Fruit fly (Drosophila melanogaster) whole organism, embryonic: ENCODE measurements around the gene NT1.

Experiments used
- CG10267 ChIP-seq: fragments of 200-800 bp; sonication (Bioruptor generic); optimal IDR thresholded peaks from 2 replicates; lab custom pipeline; 2018; ENCODE audit warnings: missing biosample characterization, mild to moderate bottlenecking, missing genetic modification characterization, moderate library complexity
- CG11696 ChIP-seq: fragments of 200-800 bp; sonication (Bioruptor generic); IDR thresholded peaks from 2 replicates; pipeline ENCODE4 v1.3.6; 2022; ENCODE audit warnings: missing biosample characterization, missing genetic modification characterization
- CG12219 ChIP-seq: fragments of 200-800 bp; sonication (Bioruptor generic); optimal IDR thresholded peaks from 3 replicates; lab custom pipeline; 2018; ENCODE audit warnings: missing biosample characterization, mild to moderate bottlenecking, missing genetic modification characterization
- CG13296 ChIP-seq: fragments of 200-800 bp; sonication (Bioruptor generic); optimal IDR thresholded peaks from 3 replicates; lab custom pipeline; 2018; ENCODE audit warnings: missing biosample characterization, mild to moderate bottlenecking, missing genetic modification characterization
- CG13424 ChIP-seq: fragments of 200-800 bp; sonication (Bioruptor generic); optimal IDR thresholded peaks from 2 replicates; lab custom pipeline; 2019; ENCODE audit warnings: missing biosample characterization, mild to moderate bottlenecking, missing genetic modification characterization, moderate library complexity
- CG13894 ChIP-seq: fragments of 200-800 bp; sonication (Bioruptor generic); optimal IDR thresholded peaks from 3 replicates; lab custom pipeline; 2018; ENCODE audit warnings: missing biosample characterization, mild to moderate bottlenecking, missing genetic modification characterization, moderate library complexity
- CG14050 ChIP-seq: fragments of 200-800 bp; sonication (Bioruptor generic); IDR thresholded peaks from 3 replicates; pipeline ENCODE4 v1.3.6; 2022; ENCODE audit warnings: missing biosample characterization, missing genetic modification characterization
- CG17328 ChIP-seq: fragments of 200-800 bp; sonication (Bioruptor generic); IDR thresholded peaks from 2 replicates; pipeline ENCODE4 v1.3.6; 2022; ENCODE audit warnings: missing biosample characterization, missing genetic modification characterization
- CG17361 ChIP-seq: fragments of 200-800 bp; sonication (Bioruptor generic); IDR thresholded peaks from 3 replicates; pipeline ENCODE4 v1.3.6; 2022; ENCODE audit warnings: missing biosample characterization, missing genetic modification characterization
- CG2129 ChIP-seq: fragments of 200-800 bp; sonication (Bioruptor generic); IDR thresholded peaks from 2 replicates; pipeline ENCODE4 v1.3.6; 2022; ENCODE audit warnings: missing biosample characterization, missing genetic modification characterization; ENCODE audit not compliant: partially characterized antibody
- CG32772 ChIP-seq: fragments of 200-800 bp; sonication (Bioruptor generic); IDR thresholded peaks from 2 replicates; pipeline ENCODE4 v1.3.6; 2022; ENCODE audit warnings: missing biosample characterization, missing genetic modification characterization
- CG6272 ChIP-seq: fragments of 200-800 bp; sonication (Bioruptor generic); IDR thresholded peaks from 2 replicates; pipeline ENCODE4 v1.3.6; 2022; ENCODE audit warnings: missing biosample characterization, missing genetic modification characterization
- CG8359 ChIP-seq: fragments of 200-800 bp; sonication (Bioruptor generic); optimal IDR thresholded peaks from 2 replicates; lab custom pipeline; 2017; ENCODE audit warnings: missing biosample characterization, mild to moderate bottlenecking, missing genetic modification characterization, borderline replicate concordance
- CHES-1-like ChIP-seq: fragments of 200-800 bp; sonication (Bioruptor generic); optimal IDR thresholded peaks from 2 replicates; lab custom pipeline; 2016; ENCODE audit warnings: missing biosample characterization, missing genetic modification characterization
- CrebB ChIP-seq: fragments of 200-800 bp; sonication (Bioruptor generic); optimal IDR thresholded peaks from 3 replicates; lab custom pipeline; 2018; ENCODE audit warnings: missing biosample characterization, mild to moderate bottlenecking, missing genetic modification characterization
- D ChIP-seq, 2 experiments: fragments of 200-800 bp in 1 of 2; fragments of >200 bp in 1 of 2; sonication (Bioruptor generic) in 1 of 2; optimal IDR thresholded peaks; 2 replicates in 1 of 2; 3 replicates in 1 of 2; lab custom pipeline; 2017; ENCODE audit warnings: mild to moderate bottlenecking in 1 of 2, missing biosample characterization in 1 of 2, missing genetic modification characterization in 1 of 2, missing genetic modification reagents in 1 of 2
- D19A ChIP-seq: fragments of 200-800 bp; optimal IDR thresholded peaks from 3 replicates; lab custom pipeline; 2019; ENCODE audit warnings: missing biosample characterization, mild to moderate bottlenecking, missing genetic modification characterization, moderate library complexity
- Eip74EF ChIP-seq, 2 experiments: fragments of 200-800 bp in 1 of 2; fragments of >200 bp in 1 of 2; sonication (Bioruptor generic) in 1 of 2; optimal IDR thresholded peaks; 2 replicates each; lab custom pipeline; 2017 to 2019; ENCODE audit warnings: missing biosample characterization in 2 of 2, missing genetic modification characterization in 2 of 2, mild to moderate bottlenecking in 1 of 2, moderate library complexity in 1 of 2
- Ets65A ChIP-seq: fragments of 200-800 bp; sonication (Bioruptor generic); peaks from one replicate; lab custom pipeline; 2016; ENCODE audit warnings: missing biosample characterization, missing genetic modification characterization
- Hmr ChIP-seq: fragments of 200-800 bp; sonication (Bioruptor generic); optimal IDR thresholded peaks from 3 replicates; lab custom pipeline; 2017; ENCODE audit warnings: mild to moderate bottlenecking, missing biosample characterization, missing genetic modification reagents, missing genetic modification characterization
- Lpt ChIP-seq: fragments of >200 bp; optimal IDR thresholded peaks from 2 replicates; lab custom pipeline; 2018; ENCODE audit warnings: missing biosample characterization, missing genetic modification characterization
- MBD-R2 ChIP-seq: fragments of 200-800 bp; sonication (Bioruptor generic); IDR thresholded peaks from 2 replicates; pipeline ENCODE4 v1.3.6; 2022; ENCODE audit warnings: missing biosample characterization, missing genetic modification characterization
- MTF-1 ChIP-seq: fragments of 200-800 bp; sonication (Bioruptor generic); optimal IDR thresholded peaks from 2 replicates; lab custom pipeline; 2018; ENCODE audit warnings: missing biosample characterization, mild to moderate bottlenecking, missing genetic modification characterization, borderline replicate concordance
- Max ChIP-seq: fragments of 200-800 bp; sonication (Bioruptor generic); optimal IDR thresholded peaks from 2 replicates; lab custom pipeline; 2016; ENCODE audit warnings: missing biosample characterization, mild to moderate bottlenecking, missing genetic modification characterization
- Med ChIP-seq: fragments of 200-800 bp; sonication (Bioruptor generic); peaks from one replicate; lab custom pipeline; 2016; ENCODE audit warnings: missing biosample characterization, missing genetic modification characterization, mild to moderate bottlenecking, inconsistent platforms, moderate library complexity
- Ptx1 ChIP-seq: fragments of 200-800 bp; sonication (Bioruptor generic); IDR thresholded peaks from 2 replicates; pipeline ENCODE4 v1.3.6; 2022; ENCODE audit warnings: missing biosample characterization, missing genetic modification characterization
- Scr ChIP-seq: fragments of 200-800 bp; sonication (Bioruptor generic); IDR thresholded peaks from 2 replicates; pipeline ENCODE4 v1.3.6; 2022; ENCODE audit warnings: missing biosample characterization, missing genetic modification characterization; ENCODE audit not compliant: partially characterized antibody
- Xrp1 ChIP-seq: fragments of 200-800 bp; sonication (Bioruptor generic); IDR thresholded peaks from 2 replicates; pipeline ENCODE4 v1.3.6; 2022; ENCODE audit warnings: missing biosample characterization, missing genetic modification characterization
- ato ChIP-seq: fragments of 200-800 bp; sonication (Bioruptor generic); IDR thresholded peaks from 2 replicates; pipeline ENCODE4 v1.3.6; 2022; ENCODE audit warnings: missing biosample characterization, missing genetic modification characterization; ENCODE audit not compliant: partially characterized antibody
- cg ChIP-seq: fragments of 200-800 bp; sonication (Bioruptor generic); optimal IDR thresholded peaks from 3 replicates; lab custom pipeline; 2019; ENCODE audit warnings: missing biosample characterization, mild to moderate bottlenecking, missing genetic modification characterization, moderate library complexity
- chinmo ChIP-seq: fragments of 200-800 bp; sonication (Bioruptor generic); IDR thresholded peaks from 4 replicates; pipeline ENCODE4 v1.3.6; 2022; ENCODE audit warnings: missing biosample characterization, missing genetic modification characterization; ENCODE audit not compliant: partially characterized antibody
- chm ChIP-seq: fragments of 200-800 bp; sonication (Bioruptor generic); IDR thresholded peaks from 2 replicates; pipeline ENCODE4 v1.3.6; 2022; ENCODE audit warnings: missing biosample characterization, missing genetic modification characterization
- ewg ChIP-seq: fragments of 200-800 bp; sonication (Bioruptor generic); optimal IDR thresholded peaks from 3 replicates; lab custom pipeline; 2017; ENCODE audit warnings: mild to moderate bottlenecking, missing biosample characterization, missing genetic modification reagents, missing genetic modification characterization
- exex ChIP-seq: fragments of 200-800 bp; sonication (Bioruptor generic); optimal IDR thresholded peaks from 4 replicates; lab custom pipeline; 2018; ENCODE audit warnings: missing biosample characterization, mild to moderate bottlenecking, missing genetic modification characterization, moderate library complexity
- fd96Cb ChIP-seq: fragments of 200-800 bp; sonication (Bioruptor generic); optimal IDR thresholded peaks from 2 replicates; lab custom pipeline; 2018; ENCODE audit warnings: missing biosample characterization, mild to moderate bottlenecking, missing genetic modification characterization, moderate library complexity
- gsb ChIP-seq: fragments of 200-800 bp; sonication (Bioruptor generic); IDR thresholded peaks from 2 replicates; pipeline ENCODE4 v1.3.6; 2022; ENCODE audit warnings: missing biosample characterization, missing genetic modification characterization
- hb ChIP-seq: fragments of 200-800 bp; sonication (Bioruptor generic); IDR thresholded peaks from 3 replicates; pipeline ENCODE4 v1.3.6; 2022; ENCODE audit warnings: missing biosample characterization, missing genetic modification characterization; ENCODE audit not compliant: partially characterized antibody
- lab ChIP-seq: fragments of 200-800 bp; sonication (Bioruptor generic); optimal IDR thresholded peaks from 3 replicates; lab custom pipeline; 2017; ENCODE audit warnings: missing biosample characterization, missing genetic modification characterization, mild to moderate bottlenecking, moderate library complexity, missing genetic modification reagents
- lola ChIP-seq, 3 experiments: fragments of >200 bp in 2 of 3; fragments of 200-800 bp in 1 of 3; sonication (Bioruptor generic) in 1 of 3; optimal IDR thresholded peaks; 2 replicates each; lab custom pipeline; 2017 to 2019; ENCODE audit warnings: missing biosample characterization in 3 of 3, missing genetic modification characterization in 3 of 3, mild to moderate bottlenecking in 1 of 3, moderate library complexity in 1 of 3
- mirr ChIP-seq: fragments of 200-800 bp; sonication (Bioruptor generic); optimal IDR thresholded peaks from 3 replicates; lab custom pipeline; 2018; ENCODE audit warnings: missing biosample characterization, mild to moderate bottlenecking, missing genetic modification characterization
- sens ChIP-seq: fragments of 200-800 bp; sonication (Bioruptor generic); peaks from one replicate; lab custom pipeline; 2016; ENCODE audit warnings: missing biosample characterization, missing genetic modification characterization
- sens-2 ChIP-seq: fragments of 200-800 bp; sonication (Bioruptor generic); IDR thresholded peaks from 2 replicates; pipeline ENCODE4 v1.3.6; 2022; ENCODE audit warnings: missing biosample characterization, missing genetic modification characterization
- slou ChIP-seq: fragments of 200-800 bp; sonication (Bioruptor generic); optimal IDR thresholded peaks from 3 replicates; lab custom pipeline; 2016; ENCODE audit warnings: missing biosample characterization, missing genetic modification characterization
- stc ChIP-seq: fragments of 200-800 bp; sonication (Bioruptor generic); IDR thresholded peaks from 2 replicates; pipeline ENCODE4 v1.3.6; 2022; ENCODE audit warnings: missing biosample characterization, missing genetic modification characterization
- tin ChIP-seq: fragments of 200-800 bp; sonication (Bioruptor generic); optimal IDR thresholded peaks from 3 replicates; lab custom pipeline; 2016; ENCODE audit warnings: missing biosample characterization, missing genetic modification characterization
- z ChIP-seq: fragments of 200-800 bp; sonication (Bioruptor generic); IDR thresholded peaks from 3 replicates; pipeline ENCODE4 v1.3.6; 2022; ENCODE audit warnings: missing biosample characterization, missing genetic modification characterization

Gene NT1

DNA sequence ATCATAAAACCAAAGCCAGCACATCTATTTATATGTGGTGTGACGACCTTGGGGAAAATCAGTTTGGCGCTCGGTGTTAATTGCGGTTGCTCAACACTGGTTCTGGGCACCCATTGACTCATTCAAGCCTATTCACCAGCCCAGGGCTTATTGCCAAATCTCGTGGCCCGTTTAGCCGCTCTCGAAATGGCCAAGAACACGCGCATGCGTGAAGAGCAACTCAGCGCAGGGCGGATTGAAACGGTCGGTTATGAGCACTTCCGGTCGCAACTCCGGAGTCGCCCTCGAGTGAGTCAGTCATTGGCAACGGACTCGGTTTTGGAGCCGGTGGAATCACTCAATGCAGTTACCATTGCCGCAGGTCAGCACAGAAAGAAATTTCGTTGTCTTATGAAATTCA is 18.7 kb downstream of the NT1 start:
- TF ChIP-seq z (GFP tag; lab: Robert Waterston, UW), result peak; percentile 61; the same call in 1 of the 3 replicates
- peak; percentile 22; the same call in 1 of the 2 replicates for TF ChIP-seq CG6272
- peak; percentile 57 for TF ChIP-seq CG8359 (GFP tag; lab: Kevin White, UChicago)
- no peak for TF ChIP-seq tin (GFP tag; lab: Kevin White, UChicago)
- 0 out of 4 replicates have a peak, but pooled peaks have one; percentile 34 for TF ChIP-seq chinmo
- 0 out of 2 replicates have a peak, but pooled peaks have one; percentile 33 for TF ChIP-seq gsb (GFP tag; lab: Robert Waterston, UW)
- no peak for TF ChIP-seq D19A
- peak; percentile 30 for TF ChIP-seq ewg (GFP tag; lab: Kevin White, UChicago)
- TF ChIP-seq Ets65A (GFP tag; lab: Kevin White, UChicago), result peak; percentile 56

DNA sequence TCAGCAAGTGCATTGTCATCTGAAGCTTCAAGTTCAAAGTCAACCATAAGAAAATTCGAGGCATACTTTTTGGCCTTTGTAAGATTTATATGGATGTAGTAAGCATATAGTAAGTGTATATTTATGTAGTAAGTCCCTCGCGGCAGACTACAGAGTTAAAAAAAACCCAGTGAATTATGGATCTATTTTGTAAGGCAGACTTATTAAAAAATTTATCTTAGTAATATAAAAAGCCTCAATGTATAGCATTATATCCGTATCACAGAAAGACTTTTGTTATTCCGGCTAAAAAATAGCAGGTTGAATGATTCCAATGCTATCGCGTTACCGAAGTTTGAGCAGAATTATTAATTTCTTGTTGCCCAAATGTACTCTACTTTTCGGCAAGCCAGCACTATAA is 23.6 kb downstream of the NT1 start:
- TF ChIP-seq MTF-1 (GFP tag; lab: Kevin White, UChicago) (no peak), CG13296 (GFP tag; lab: Kevin White, UChicago) (no peak), CG11696 (GFP tag; lab: Robert Waterston, UW) (no peak), mirr (GFP tag; lab: Kevin White, UChicago) (no peak), CG14050 (GFP tag; lab: Robert Waterston, UW) (no peak), CG10267 (no peak), CG13424 (tag; lab: Kevin White, UChicago) (no peak), Lpt (GFP tag; lab: Kevin White, UChicago) (no peak), cg (GFP tag; lab: Kevin White, UChicago) (no peak), CG17328 (GFP tag; lab: Robert Waterston, UW) (no peak), Eip74EF (GFP tag; optimal IDR thresholded peaks at IDR 0.05; lab: Kevin White, UChicago) (no peak), chm (GFP tag; lab: Robert Waterston, UW) (no peak), lab (GFP tag; lab: Kevin White, UChicago) (no peak), Scr (GFP tag; lab: Robert Waterston, UW) (no peak), sens (GFP tag; lab: Kevin White, UChicago) (peak; percentile 81), fd96Cb (tag; lab: Kevin White, UChicago) (no peak), CG13894 (tag; lab: Kevin White, UChicago) (peak; percentile 73), ato (GFP tag; lab: Robert Waterston, UW) (no peak), lola (GFP tag; optimal IDR thresholded peaks at IDR 0.05; lab: Kevin White, UChicago) (peak in 1 of 3 experiments; percentile 39), CG12219 (GFP tag; lab: Kevin White, UChicago) (no peak), Ptx1 (no peak), stc (GFP tag; lab: Robert Waterston, UW) (no peak), Hmr (GFP tag; lab: Kevin White, UChicago) (no peak), CG17361 (GFP tag; lab: Robert Waterston, UW) (no peak)

DNA sequence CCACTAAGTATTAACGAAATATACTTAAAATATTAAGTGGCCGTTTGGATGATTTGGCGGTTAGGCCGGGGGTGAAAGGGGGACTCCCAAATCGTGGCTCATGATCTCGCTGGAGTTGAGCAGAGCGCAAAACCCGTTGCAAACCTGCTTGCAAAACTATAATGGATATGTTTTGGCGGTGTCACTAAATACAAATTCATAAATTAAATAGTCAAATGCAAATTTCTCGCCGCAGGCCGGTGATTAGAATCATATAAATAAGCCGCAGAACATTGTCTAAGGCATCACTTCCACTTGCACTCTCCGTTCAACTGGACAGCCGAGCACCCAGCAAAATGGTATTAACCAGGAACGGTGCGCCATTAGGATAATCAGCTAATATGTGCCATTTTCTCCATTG is 25.7 kb downstream of the NT1 start, which contains the start of gene CG11350:
Gene CG11350 (plus strand): TSS at position 301 of the 400 bp plus-strand sequence.
- TF ChIP-seq Ets65A (GFP tag; lab: Kevin White, UChicago), result peak; percentile 50
- no peak for TF ChIP-seq CG32772 (GFP tag; lab: Robert Waterston, UW)
- TF ChIP-seq hb, result no peak

DNA sequence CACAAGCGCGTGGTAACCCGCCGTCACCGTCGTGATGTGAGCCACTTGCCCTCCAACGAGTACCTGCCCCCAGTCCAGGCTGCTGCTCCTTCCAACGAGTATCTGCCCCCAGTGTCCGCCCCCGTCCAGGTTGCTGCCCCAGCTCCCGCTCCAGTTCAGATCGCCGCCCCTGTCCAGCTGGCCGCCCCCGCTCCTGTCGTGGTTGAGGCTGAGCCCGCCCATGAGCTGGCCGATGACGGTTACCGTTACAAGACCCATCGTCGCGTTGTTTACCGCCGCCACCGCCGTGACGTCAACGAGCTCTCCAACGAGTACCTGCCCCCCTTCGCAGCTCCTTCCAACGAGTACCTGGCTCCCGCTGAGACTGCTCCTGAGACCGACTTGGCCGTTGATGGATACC is 27.5 kb downstream of the NT1 start:
- TF ChIP-seq D (optimal IDR thresholded peaks at IDR 0.05; lab: Kevin White, UChicago), result no peak
- no peak for TF ChIP-seq D (GFP tag; optimal IDR thresholded peaks at IDR 0.05; lab: Kevin White, UChicago)
- no peak for TF ChIP-seq slou (GFP tag; lab: Kevin White, UChicago)
- no peak for TF ChIP-seq sens-2 (GFP tag; lab: Robert Waterston, UW)
- no peak for TF ChIP-seq Xrp1 (GFP tag; lab: Robert Waterston, UW)
- no peak for TF ChIP-seq CrebB (tag; lab: Kevin White, UChicago)
- TF ChIP-seq CG2129 (GFP tag; lab: Robert Waterston, UW), result no peak
- peak; percentile 11 for TF ChIP-seq Med (GFP tag; lab: Kevin White, UChicago)
- no peak for TF ChIP-seq CHES-1-like
- no peak for TF ChIP-seq MBD-R2 (GFP tag; lab: Robert Waterston, UW)
- TF ChIP-seq exex, result no peak
- no peak for TF ChIP-seq Max (GFP tag; lab: Kevin White, UChicago)
